Worm (Caenorhabditis elegans) whole organism, L3 larva: Measurements from ENCODE around the gene pph-6.

Experiments
- aly-2 ChIP-seq: fragments of 150-350 bp; optimal IDR thresholded peaks from 2 replicates; lab custom pipeline; 2014; ENCODE audit warnings: missing biosample characterization, missing genetic modification characterization
- ceh-82 ChIP-seq: fragments of 150-350 bp; optimal IDR thresholded peaks from 2 replicates; lab custom pipeline; 2014; ENCODE audit warnings: missing biosample characterization, missing genetic modification characterization
- nhr-11 ChIP-seq: fragments of 150-350 bp; optimal IDR thresholded peaks from 2 replicates; lab custom pipeline; 2014; ENCODE audit warnings: missing biosample characterization, missing genetic modification characterization

- TF ChIP-seq ceh-82 (tag; lab: Kevin White, UChicago) (no peak), nhr-11 (tag; lab: Kevin White, UChicago) (no peak), aly-2 (no peak)
These were observed 6.9 kb downstream of the pph-6 start for ce11 chrIII:3468384-3468783.
